Fruit fly (Drosophila melanogaster): Measurements from ENCODE around the gene Atg4b.

Atg4b gene

DNA sequence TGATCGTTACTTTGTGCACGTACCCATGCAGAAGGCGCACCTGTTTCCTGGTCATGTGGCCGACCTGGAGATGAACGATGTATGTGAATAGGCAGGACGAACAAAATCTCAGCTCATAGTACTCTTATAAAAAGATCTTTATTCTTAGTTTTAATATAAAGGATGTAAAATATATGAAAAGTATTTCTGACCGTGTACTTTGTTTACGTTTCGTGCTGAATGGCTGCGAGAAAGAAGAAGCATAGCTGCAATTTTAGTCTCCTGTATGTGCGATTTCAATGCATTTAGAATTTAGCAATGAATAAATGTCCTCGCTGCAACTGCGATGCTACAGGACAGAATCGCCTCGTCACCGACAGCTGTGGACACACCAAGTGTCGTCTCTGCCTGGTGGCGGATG is 8.9 kb downstream of the Atg4b start, which contains the start of the genes CG42726 and CG42727 (continued):
- peak; percentile 58; the same call in 1 of the 2 replicates for TF ChIP-seq slbo (GFP tag; IDR thresholded peaks at IDR 0.05)
- peak; percentile 41; the same call in 1 of the 2 replicates for TF ChIP-seq ranshi (GFP tag; IDR thresholded peaks at IDR 0.05)
- TF ChIP-seq Meics (GFP tag; optimal IDR thresholded peaks at IDR 0.05): peak; percentile 11
- TF ChIP-seq CG14710 (tag; optimal IDR thresholded peaks at IDR 0.05): peak; percentile 26
- TF ChIP-seq CG3847 (GFP tag; IDR thresholded peaks at IDR 0.05): peak; percentile 18; the same call in 1 of the 2 replicates
- TF ChIP-seq sisA (GFP tag; IDR thresholded peaks at IDR 0.05): peak; percentile 30
- TF ChIP-seq gce (GFP tag; IDR thresholded peaks at IDR 0.05): 0 out of 3 replicates have a peak, but pooled peaks have one; percentile 27
- TF ChIP-seq CG2120 (GFP tag; optimal IDR thresholded peaks at IDR 0.05): peak; percentile 62
- TF ChIP-seq CG7556 (GFP tag; optimal IDR thresholded peaks at IDR 0.05): peak; percentile 2
- TF ChIP-seq CG4730 (GFP tag; IDR thresholded peaks at IDR 0.05): 0 out of 2 replicates have a peak, but pooled peaks have one; percentile 19
- TF ChIP-seq Fer3 (tag; optimal IDR thresholded peaks at IDR 0.05): peak; percentile 6
- no peak for TF ChIP-seq pan (optimal IDR thresholded peaks at IDR 0.05)
- TF ChIP-seq pan (GFP tag; optimal IDR thresholded peaks at IDR 0.05 in 1 of 2, IDR thresholded peaks at IDR 0.05 in 1 of 2): peak in 1 of 2 experiments; percentile 48
- TF ChIP-seq CG6175 (GFP tag; IDR thresholded peaks at IDR 0.05): 0 out of 3 replicates have a peak, but pooled peaks have one; percentile 18
- peak; percentile 51 for TF ChIP-seq tin (GFP tag; optimal IDR thresholded peaks at IDR 0.05)
- TF ChIP-seq CG8290 (GFP tag; optimal IDR thresholded peaks at IDR 0.05): no peak
- TF ChIP-seq CG8290 (tag; optimal IDR thresholded peaks at IDR 0.05): no peak
- TF ChIP-seq Bteb2 (GFP tag; optimal IDR thresholded peaks at IDR 0.05): peak; percentile 27
- TF ChIP-seq CG14014 (GFP tag; IDR thresholded peaks at IDR 0.05): peak; percentile 62
- TF ChIP-seq stc (GFP tag; IDR thresholded peaks at IDR 0.05): 0 out of 2 replicates have a peak, but pooled peaks have one; percentile 31
- no peak for TF ChIP-seq CG12219 (GFP tag; optimal IDR thresholded peaks at IDR 0.05)
- TF ChIP-seq unpg (GFP tag; optimal IDR thresholded peaks at IDR 0.05): peak; percentile 50
- peak; percentile 40; the same call in 1 of the 2 replicates for TF ChIP-seq CG10366 (GFP tag; IDR thresholded peaks at IDR 0.05)
- TF ChIP-seq CG11093 (GFP tag; IDR thresholded peaks at IDR 0.05): no peak
- TF ChIP-seq lilli (GFP tag; optimal IDR thresholded peaks at IDR 0.05): peak; percentile 51
- no peak for TF ChIP-seq hkb (optimal IDR thresholded peaks at IDR 0.05)
- 0 out of 2 replicates have a peak, but pooled peaks have one; percentile 40 for TF ChIP-seq hkb (GFP tag; IDR thresholded peaks at IDR 0.05)
- peak; percentile 28 for TF ChIP-seq CG17359 (tag; optimal IDR thresholded peaks at IDR 0.05)
- TF ChIP-seq CG3281 (GFP tag; optimal IDR thresholded peaks at IDR 0.05): peak; percentile 39
- TF ChIP-seq Dbx (GFP tag; IDR thresholded peaks at IDR 0.05): no peak
- peak; percentile 76 for TF ChIP-seq row (GFP tag; IDR thresholded peaks at IDR 0.05)
- TF ChIP-seq CG18476 (GFP tag; optimal IDR thresholded peaks at IDR 0.05): no peak
- peak; percentile 1 for TF ChIP-seq CG1647 (GFP tag; optimal IDR thresholded peaks at IDR 0.05)
- TF ChIP-seq CG12391 (tag; optimal IDR thresholded peaks at IDR 0.05): peak; percentile 35
- peak; percentile 13 for TF ChIP-seq HLH54F (GFP tag; optimal IDR thresholded peaks at IDR 0.05)
- TF ChIP-seq sd (tag; optimal IDR thresholded peaks at IDR 0.05): peak; percentile 42
- TF ChIP-seq sens-2 (GFP tag; IDR thresholded peaks at IDR 0.05): peak; percentile 35; the same call in 1 of the 2 replicates
- TF ChIP-seq CG2678 (tag; optimal IDR thresholded peaks at IDR 0.05): peak; percentile 43
- peak; percentile 66 for TF ChIP-seq ci (GFP tag; IDR thresholded peaks at IDR 0.05)
- peak in 1 of 2 experiments; percentile 32 for TF ChIP-seq bsh (GFP tag; optimal IDR thresholded peaks at IDR 0.05)
- no peak for TF ChIP-seq CG4328 (GFP tag; optimal IDR thresholded peaks at IDR 0.05)
- peak; percentile 3 for TF ChIP-seq CG10654 (GFP tag; optimal IDR thresholded peaks at IDR 0.05)
- TF ChIP-seq gro (GFP tag; optimal IDR thresholded peaks at IDR 0.05): peak; percentile 1
- 0 out of 2 replicates have a peak, but pooled peaks have one; percentile 34 for TF ChIP-seq vvl (GFP tag; IDR thresholded peaks at IDR 0.05)
- peak; percentile 10; the same call in 1 of the 2 replicates for TF ChIP-seq Awh (GFP tag; IDR thresholded peaks at IDR 0.05)
- TF ChIP-seq CG18619 (GFP tag; optimal IDR thresholded peaks at IDR 0.05): peak; percentile 17
- TF ChIP-seq lmd (GFP tag; IDR thresholded peaks at IDR 0.05): peak; percentile 40
- TF ChIP-seq CG12236 (GFP tag; optimal IDR thresholded peaks at IDR 0.05): no peak
- peak; percentile 7 for TF ChIP-seq gcm (GFP tag; optimal IDR thresholded peaks at IDR 0.05)
- TF ChIP-seq CG17829 (tag; optimal IDR thresholded peaks at IDR 0.05): peak; percentile 42
- TF ChIP-seq CG32772 (GFP tag; IDR thresholded peaks at IDR 0.05): no peak
- no peak for TF ChIP-seq repo (GFP tag; optimal IDR thresholded peaks at IDR 0.05)
